Worm (Caenorhabditis elegans): ENCODE measurements around the gene gcc-1.
A peak's percentile ranks its signal among the peaks of the same experiment; 100 is the strongest.

gcc-1 gene

ce11 chrX:3209523-3209922 is 49.8 kb downstream of the gcc-1 start, which contains the start of gene F28B4.4:
Gene F28B4.4 (minus strand): TSS chrX:3209623.
- peak; percentile 44 for TF ChIP-seq aha-1 (tag)
- TF ChIP-seq ztf-7 (tag; optimal IDR thresholded peaks at IDR 0.05): no peak
- TF ChIP-seq nhr-111 (GFP tag; optimal IDR thresholded peaks at IDR 0.05): no peak

Data from whole organism, L4 larva.